Fruit fly (Drosophila melanogaster): ENCODE data around the gene Hsp23.

The Hsp23 gene

dm6 chr3L:9333745-9334382, 47.8 kb upstream of the Hsp23 start, which contains the start of gene PGRP-LA:
Gene PGRP-LA, plus strand, starts transcription at chr3L:9334332.
- peak; percentile 10 for TF ChIP-seq achi (GFP tag; optimal IDR thresholded peaks at IDR 0.05)
- peak; percentile 31 for TF ChIP-seq Sox102F (GFP tag; optimal IDR thresholded peaks at IDR 0.05)
- no peak for TF ChIP-seq CG10669 (GFP tag; optimal IDR thresholded peaks at IDR 0.05)
- peak; percentile 10 for TF ChIP-seq Sox14 (GFP tag; optimal IDR thresholded peaks at IDR 0.05)
- peak; percentile 44 for TF ChIP-seq cyc (GFP tag; optimal IDR thresholded peaks at IDR 0.05)
- peak; percentile 21; the same call in 1 of the 3 replicates for TF ChIP-seq CG6163 (GFP tag; IDR thresholded peaks at IDR 0.05)
- TF ChIP-seq CG31627 (GFP tag; optimal IDR thresholded peaks at IDR 0.05): peak; percentile 18
- TF ChIP-seq acj6 (GFP tag; optimal IDR thresholded peaks at IDR 0.05): peak; percentile 33
- TF ChIP-seq vri (GFP tag; optimal IDR thresholded peaks at IDR 0.05): no peak
- peak; percentile 41 for TF ChIP-seq lz (GFP tag; optimal IDR thresholded peaks at IDR 0.05)
- TF ChIP-seq Hr4 (GFP tag; optimal IDR thresholded peaks at IDR 0.05): peak; percentile 26
- no peak for TF ChIP-seq CG7368 (GFP tag; optimal IDR thresholded peaks at IDR 0.05)
- peak; percentile 37 for TF ChIP-seq OdsH (GFP tag; optimal IDR thresholded peaks at IDR 0.05)
- no peak for TF ChIP-seq Hr38 (GFP tag; optimal IDR thresholded peaks at IDR 0.05)
- peak; percentile 45 for TF ChIP-seq Met (GFP tag; optimal IDR thresholded peaks at IDR 0.05)
- TF ChIP-seq CG1621 (tag; optimal IDR thresholded peaks at IDR 0.05): no peak
- TF ChIP-seq Hr39 (GFP tag; optimal IDR thresholded peaks at IDR 0.05): peak; percentile 5
- peak; percentile 69 for TF ChIP-seq Eip78C (GFP tag)
- TF ChIP-seq svp (GFP tag): no peak
- TF ChIP-seq topi (GFP tag; optimal IDR thresholded peaks at IDR 0.05): peak; percentile 21
- peak; percentile 44 for TF ChIP-seq pdm3 (GFP tag; optimal IDR thresholded peaks at IDR 0.05)
- TF ChIP-seq CG3919 (GFP tag; optimal IDR thresholded peaks at IDR 0.05): peak; percentile 57

- no peak for TF ChIP-seq Eip93F (GFP tag; optimal IDR thresholded peaks at IDR 0.05)
- TF ChIP-seq Smox (GFP tag; optimal IDR thresholded peaks at IDR 0.05): no peak
- peak; percentile 30 for TF ChIP-seq Blimp-1 (GFP tag; optimal IDR thresholded peaks at IDR 0.05)
- no peak for TF ChIP-seq CG10669 (GFP tag; optimal IDR thresholded peaks at IDR 0.05)
- TF ChIP-seq CG8632 (GFP tag; optimal IDR thresholded peaks at IDR 0.05): no peak
- TF ChIP-seq CG1621 (tag; optimal IDR thresholded peaks at IDR 0.05): peak; percentile 20
- TF ChIP-seq Met (GFP tag; optimal IDR thresholded peaks at IDR 0.05): no peak
- TF ChIP-seq fd59A (GFP tag; optimal IDR thresholded peaks at IDR 0.05): no peak
- peak; percentile 32 for TF ChIP-seq CG3919 (GFP tag; optimal IDR thresholded peaks at IDR 0.05)
- peak; percentile 32 for TF ChIP-seq CG7368 (GFP tag; optimal IDR thresholded peaks at IDR 0.05)
- peak; percentile 8 to 60 for TF ChIP-seq ss (GFP tag; optimal IDR thresholded peaks at IDR 0.05)
- TF ChIP-seq CG11762 (GFP tag; optimal IDR thresholded peaks at IDR 0.05; ENCODE audit: insufficient read depth): no peak
- TF ChIP-seq Sox15 (GFP tag; optimal IDR thresholded peaks at IDR 0.05): no peak
- peak; percentile 38; the same call in 1 of the 3 replicates for TF ChIP-seq CG8119 (GFP tag; IDR thresholded peaks at IDR 0.05)
- TF ChIP-seq pdm3 (GFP tag; optimal IDR thresholded peaks at IDR 0.05): no peak
- no peak for TF ChIP-seq CG4318 (GFP tag; optimal IDR thresholded peaks at IDR 0.05)
- TF ChIP-seq CG15336 (GFP tag; IDR thresholded peaks at IDR 0.05): no peak
- TF ChIP-seq CG11294 (GFP tag; IDR thresholded peaks at IDR 0.05): no peak
- peak; percentile 62 for TF ChIP-seq fkh (GFP tag; optimal IDR thresholded peaks at IDR 0.05)
- TF ChIP-seq Hr39 (GFP tag; optimal IDR thresholded peaks at IDR 0.05): no peak
- TF ChIP-seq Eip78C (GFP tag): no peak
- peak; percentile 68 for TF ChIP-seq CG16779 (tag; optimal IDR thresholded peaks at IDR 0.05)
- no peak for TF ChIP-seq dsx (GFP tag; optimal IDR thresholded peaks at IDR 0.05; ENCODE audit: poor library complexity, severe bottlenecking)
- TF ChIP-seq Lpt (GFP tag; optimal IDR thresholded peaks at IDR 0.05): peak; percentile 64
- no peak for TF ChIP-seq Sox102F (GFP tag; optimal IDR thresholded peaks at IDR 0.05)
- TF ChIP-seq CG11902 (GFP tag; optimal IDR thresholded peaks at IDR 0.05): no peak
- no peak for TF ChIP-seq esn (GFP tag; optimal IDR thresholded peaks at IDR 0.05)
- TF ChIP-seq CG32006 (GFP tag; optimal IDR thresholded peaks at IDR 0.05): no peak
- no peak for TF ChIP-seq Eip75B (GFP tag; optimal IDR thresholded peaks at IDR 0.05)
- no peak for TF ChIP-seq CG34406 (GFP tag; optimal IDR thresholded peaks at IDR 0.05)
- TF ChIP-seq Sox14 (GFP tag; optimal IDR thresholded peaks at IDR 0.05): peak; percentile 34
- no peak for TF ChIP-seq Hr4 (GFP tag; optimal IDR thresholded peaks at IDR 0.05)
- no peak for TF ChIP-seq CG31627 (GFP tag; optimal IDR thresholded peaks at IDR 0.05)
- no peak for TF ChIP-seq dac (GFP tag; optimal IDR thresholded peaks at IDR 0.05)
- TF ChIP-seq topi (GFP tag; optimal IDR thresholded peaks at IDR 0.05): no peak
- TF ChIP-seq eg (GFP tag; IDR thresholded peaks at IDR 0.05): peak; percentile 42; the same call in 1 of the 3 replicates
- peak; percentile 80 for TF ChIP-seq svp (GFP tag)
- no peak for TF ChIP-seq Hr38 (GFP tag; optimal IDR thresholded peaks at IDR 0.05)
- no peak for TF ChIP-seq spab (GFP tag; optimal IDR thresholded peaks at IDR 0.05)
- TF ChIP-seq CG6163 (GFP tag; IDR thresholded peaks at IDR 0.05): peak; percentile 79; the same call in 2 of the 3 replicates
- TF ChIP-seq achi (GFP tag; optimal IDR thresholded peaks at IDR 0.05): no peak
- TF ChIP-seq CG3032 (tag; optimal IDR thresholded peaks at IDR 0.05): no peak
Observed at dm6 chr3L:9335711-9336110, 46.0 kb upstream of the Hsp23 start.
